Fruit fly (Drosophila melanogaster) whole organism, embryonic: Measurements from ENCODE around the gene CG32036.

Source experiments
- CG16779 ChIP-seq: fragments of 200-800 bp; sonication (Bioruptor generic); IDR thresholded peaks from 2 replicates; pipeline ENCODE4 v1.3.6; 2022; ENCODE audit warnings: missing biosample characterization, missing genetic modification characterization
- CG31365 ChIP-seq: fragments of 200-800 bp; sonication (Bioruptor generic); optimal IDR thresholded peaks from 2 replicates; lab custom pipeline; 2018; ENCODE audit warnings: missing biosample characterization, mild to moderate bottlenecking, missing genetic modification characterization
- CrebB ChIP-seq: fragments of 200-800 bp; sonication (Bioruptor generic); optimal IDR thresholded peaks from 3 replicates; lab custom pipeline; 2018; ENCODE audit warnings: missing biosample characterization, mild to moderate bottlenecking, missing genetic modification characterization
- Sin3A ChIP-seq: fragments of >200 bp; optimal IDR thresholded peaks from 2 replicates; lab custom pipeline; 2018
- ac ChIP-seq: fragments of 200-800 bp; sonication (Bioruptor generic); optimal IDR thresholded peaks from 3 replicates; lab custom pipeline; 2017; ENCODE audit warnings: missing biosample characterization, mild to moderate bottlenecking, missing genetic modification characterization
- h ChIP-seq: fragments of >200 bp; optimal IDR thresholded peaks from 2 replicates; lab custom pipeline; 2017

DNA sequence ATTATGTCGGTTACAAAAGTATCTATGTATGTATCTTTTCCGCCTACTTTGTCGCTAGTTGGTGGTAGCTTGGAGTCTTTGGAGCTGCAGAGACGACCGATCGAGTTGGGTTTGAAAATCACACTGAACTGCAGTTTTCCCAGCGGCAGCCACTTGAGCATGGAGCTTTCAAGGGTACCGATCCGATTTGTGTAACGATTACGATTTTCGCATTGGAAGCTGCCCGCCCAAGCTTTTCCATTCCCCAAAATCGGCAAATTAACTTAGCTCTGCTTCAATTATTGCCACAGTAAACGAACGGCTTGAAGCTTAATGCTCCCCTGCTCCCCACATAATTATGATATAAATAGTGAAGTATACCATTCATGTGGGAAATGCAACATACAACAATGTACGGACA, at the start of gene CG32036:
- TF ChIP-seq ac (GFP tag; lab: Kevin White, UChicago) (no peak), h (lab: Kevin White, UChicago) (no peak), Sin3A (lab: Kevin White, UChicago) (no peak), CG16779 (GFP tag; lab: Robert Waterston, UW) (no peak), CrebB (tag; lab: Kevin White, UChicago) (no peak), CG31365 (tag; lab: Kevin White, UChicago) (no peak)
